Worm (Caenorhabditis elegans): Measurements from ENCODE around the gene hecd-1.
A peak's percentile ranks its signal among the peaks of the same experiment; 100 is the strongest.

hecd-1 gene

ce11 chrIV:7159586-7159985, 15.1 kb upstream of the hecd-1 start:
- TF ChIP-seq efl-1 (optimal IDR thresholded peaks at IDR 0.05) (peak in 1 of 2 experiments; percentile 92), efl-1 (GFP tag; optimal IDR thresholded peaks at IDR 0.05 in 1 of 2) (no peak), tbx-2 (tag; optimal IDR thresholded peaks at IDR 0.05) (no peak), sox-4 (tag; optimal IDR thresholded peaks at IDR 0.05) (no peak)

ce11 chrIV:7158161-7158560, 13.6 kb upstream of the hecd-1 start:
- no peak for TF ChIP-seq alr-1 (tag; optimal IDR thresholded peaks at IDR 0.05; ENCODE audit: borderline replicate concordance)
- TF ChIP-seq nhr-71 (tag; optimal IDR thresholded peaks at IDR 0.05): no peak
- TF ChIP-seq nhr-28 (tag; optimal IDR thresholded peaks at IDR 0.05): no peak
- TF ChIP-seq nhr-90 (tag; optimal IDR thresholded peaks at IDR 0.05; ENCODE audit: poor library complexity): no peak
- TF ChIP-seq tbx-2 (tag; optimal IDR thresholded peaks at IDR 0.05): no peak
- TF ChIP-seq efl-1 (optimal IDR thresholded peaks at IDR 0.05): no peak
- no peak for TF ChIP-seq efl-1 (GFP tag; optimal IDR thresholded peaks at IDR 0.05 in 1 of 2)
- no peak for TF ChIP-seq dsc-1 (tag; optimal IDR thresholded peaks at IDR 0.05)
- no peak for TF ChIP-seq nhr-237 (tag; optimal IDR thresholded peaks at IDR 0.05)
- TF ChIP-seq aly-2 (tag; optimal IDR thresholded peaks at IDR 0.05): no peak
- no peak for TF ChIP-seq F16B12.6 (tag; optimal IDR thresholded peaks at IDR 0.05)
- no peak for TF ChIP-seq unc-98 (GFP tag; IDR thresholded peaks at IDR 0.05)
- TF ChIP-seq snpc-4 (tag; optimal IDR thresholded peaks at IDR 0.05): no peak
- no peak for TF ChIP-seq unc-30 (tag; optimal IDR thresholded peaks at IDR 0.05)
- no peak for TF ChIP-seq hlh-4 (tag; optimal IDR thresholded peaks at IDR 0.05)
- no peak for TF ChIP-seq irx-1 (tag; optimal IDR thresholded peaks at IDR 0.05)

ce11 chrIV:7156356-7156755, 11.8 kb upstream of the hecd-1 start, which contains the start of gene maph-9:
Gene maph-9 (plus strand): TSS chrIV:7156628.
- TF ChIP-seq nhr-19 (GFP tag; conservative IDR thresholded peaks at IDR 0.05) (no peak), nhr-71 (tag; optimal IDR thresholded peaks at IDR 0.05) (peak; percentile 49), sox-4 (tag; optimal IDR thresholded peaks at IDR 0.05) (no peak), pag-3 (tag; optimal IDR thresholded peaks at IDR 0.05; ENCODE audit: borderline replicate concordance, insufficient read depth) (no peak), nhr-20 (tag; optimal IDR thresholded peaks at IDR 0.05) (no peak), lsy-2 (tag; optimal IDR thresholded peaks at IDR 0.05) (peak in 1 of 2 experiments; percentile 39), nhr-28 (tag; optimal IDR thresholded peaks at IDR 0.05) (no peak), efl-1 (optimal IDR thresholded peaks at IDR 0.05) (no peak), efl-1 (GFP tag; optimal IDR thresholded peaks at IDR 0.05 in 1 of 2) (peak in 1 of 2 experiments; percentile 64), fkh-8 (tag; optimal IDR thresholded peaks at IDR 0.05) (peak; percentile 95), sup-37 (GFP tag; optimal IDR thresholded peaks at IDR 0.05) (no peak), unc-62 (GFP tag; optimal IDR thresholded peaks at IDR 0.05) (no peak), sptf-1 (tag; optimal IDR thresholded peaks at IDR 0.05) (no peak), lin-15B (tag; optimal IDR thresholded peaks at IDR 0.05) (no peak), vab-15 (tag; optimal IDR thresholded peaks at IDR 0.05) (no peak), alr-1 (tag; optimal IDR thresholded peaks at IDR 0.05; ENCODE audit: borderline replicate concordance) (no peak), dsc-1 (tag; optimal IDR thresholded peaks at IDR 0.05) (peak; percentile 50), nhr-47 (tag; optimal IDR thresholded peaks at IDR 0.05) (peak; percentile 39)

- TF ChIP-seq lin-35 (GFP tag; optimal IDR thresholded peaks at IDR 0.05): no peak
- no peak for TF ChIP-seq lin-15B (tag; optimal IDR thresholded peaks at IDR 0.05)
- TF ChIP-seq unc-98 (GFP tag; IDR thresholded peaks at IDR 0.05): no peak
- no peak for TF ChIP-seq mep-1 (tag; optimal IDR thresholded peaks at IDR 0.05)
- no peak for TF ChIP-seq hlh-4 (tag; optimal IDR thresholded peaks at IDR 0.05)
- no peak for TF ChIP-seq unc-30 (tag; optimal IDR thresholded peaks at IDR 0.05)
- TF ChIP-seq C04F5.9 (tag; optimal IDR thresholded peaks at IDR 0.05): no peak
- no peak for TF ChIP-seq efl-3 (GFP tag; optimal IDR thresholded peaks at IDR 0.05)
- TF ChIP-seq irx-1 (tag; optimal IDR thresholded peaks at IDR 0.05): no peak
- TF ChIP-seq nhr-85 (tag): no peak
- no peak for TF ChIP-seq egl-27 (tag; optimal IDR thresholded peaks at IDR 0.05)
- TF ChIP-seq nhr-84 (tag; optimal IDR thresholded peaks at IDR 0.05): no peak
- TF ChIP-seq mef-2 (tag; optimal IDR thresholded peaks at IDR 0.05): no peak
- no peak for TF ChIP-seq nhr-28 (tag; optimal IDR thresholded peaks at IDR 0.05)
- no peak for TF ChIP-seq rnt-1 (tag; optimal IDR thresholded peaks at IDR 0.05)
- TF ChIP-seq pag-3 (tag; optimal IDR thresholded peaks at IDR 0.05; ENCODE audit: borderline replicate concordance, insufficient read depth): no peak
- no peak for TF ChIP-seq nhr-19 (GFP tag; conservative IDR thresholded peaks at IDR 0.05)
- no peak for TF ChIP-seq nhr-11 (tag; optimal IDR thresholded peaks at IDR 0.05)
Measured at ce11 chrIV:7154356-7154755, 9.8 kb upstream of the hecd-1 start, which contains the start of gene C34D4.2. Gene C34D4.2 (plus strand): TSS chrIV:7154656.
